Worm (Caenorhabditis elegans): Measurements from ENCODE around the gene srg-2.

Gene srg-2

DNA sequence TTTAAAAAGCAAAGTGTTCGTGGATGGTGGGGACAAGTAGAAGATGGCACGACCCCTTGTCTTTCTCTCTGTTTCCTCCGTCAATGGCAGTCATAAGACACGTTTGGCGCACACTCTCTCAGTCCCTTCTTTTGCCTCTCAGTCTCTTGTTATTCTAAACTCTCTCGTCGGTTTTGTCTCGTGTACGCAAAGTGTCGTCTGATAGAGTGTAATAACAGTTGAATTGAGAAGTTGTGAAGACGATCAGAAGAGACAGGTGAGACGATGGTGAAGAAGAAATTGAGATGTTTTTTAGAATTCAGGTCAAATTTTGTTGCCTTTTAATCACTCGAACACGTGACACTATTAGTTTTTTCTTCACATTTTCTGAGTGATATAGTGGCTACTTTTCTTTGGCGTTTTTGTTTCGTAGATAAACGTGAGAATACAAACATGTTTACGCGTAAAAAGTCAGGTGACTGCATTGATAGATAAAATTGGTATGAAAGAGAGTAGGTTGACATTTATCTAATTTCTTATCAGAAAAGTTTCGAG lies 43.2 kb upstream of the srg-2 start, which contains the start of gene F47D12.9 (continued):
- TF ChIP-seq nhr-76 (tag; optimal IDR thresholded peaks at IDR 0.05) (no peak), mep-1 (tag; optimal IDR thresholded peaks at IDR 0.05) (peak; percentile 81), sdz-12 (GFP tag; optimal IDR thresholded peaks at IDR 0.05) (no peak), lsy-2 (tag; optimal IDR thresholded peaks at IDR 0.05) (peak; percentile 59 to 84), lin-38 (GFP tag; IDR thresholded peaks at IDR 0.05) (no peak), pha-4 (GFP tag; IDR thresholded peaks at IDR 0.05) (no peak), pha-4 (tag; optimal IDR thresholded peaks at IDR 0.05) (peak; percentile 76), mes-2 (tag; optimal IDR thresholded peaks at IDR 0.05; ENCODE audit: poor library complexity, severe bottlenecking) (peak; percentile 71), ceh-20 (GFP tag; IDR thresholded peaks at IDR 0.05) (peak; percentile 72), nhr-6 (tag; optimal IDR thresholded peaks at IDR 0.05) (peak; percentile 89), jun-1 (tag; optimal IDR thresholded peaks at IDR 0.05) (peak; percentile 12), nhr-28 (tag; optimal IDR thresholded peaks at IDR 0.05) (peak; percentile 84), dve-1 (tag; optimal IDR thresholded peaks at IDR 0.05; ENCODE audit: insufficient read depth) (peak; percentile 83), daf-8 (GFP tag; IDR thresholded peaks at IDR 0.05) (no peak), F26F4.8 (GFP tag; conservative IDR thresholded peaks at IDR 0.05) (no peak), gei-8 (GFP tag; optimal IDR thresholded peaks at IDR 0.05) (peak; percentile 32), mdt-29 (GFP tag; IDR thresholded peaks at IDR 0.05) (no peak), unc-130 (GFP tag; optimal IDR thresholded peaks at IDR 0.05) (no peak), ceh-82 (tag; optimal IDR thresholded peaks at IDR 0.05) (no peak), nhr-25 (tag; optimal IDR thresholded peaks at IDR 0.05; ENCODE audit: borderline replicate concordance, insufficient read depth) (peak; percentile 46), dmd-6 (GFP tag; IDR thresholded peaks at IDR 0.05) (peak; percentile 73; the same call in 1 of the 2 replicates), R02D3.7 (tag; optimal IDR thresholded peaks at IDR 0.05) (no peak), hlh-30 (tag; optimal IDR thresholded peaks at IDR 0.05; ENCODE audit: insufficient read depth) (peak; percentile 98), duxl-1 (tag; optimal IDR thresholded peaks at IDR 0.05; ENCODE audit: poor library complexity) (no peak), nhr-10 (tag; optimal IDR thresholded peaks at IDR 0.05) (no peak), Y48G9A.11 (GFP tag; IDR thresholded peaks at IDR 0.05) (no peak), ztf-11 (tag; optimal IDR thresholded peaks at IDR 0.05) (no peak), T20F7.1 (GFP tag; optimal IDR thresholded peaks at IDR 0.05) (peak; percentile 33), unc-62 (GFP tag; optimal IDR thresholded peaks at IDR 0.05 in 1 of 2) (peak in 1 of 2 experiments; percentile 80), unc-62 (tag; optimal IDR thresholded peaks at IDR 0.05) (no peak), nhr-11 (tag; optimal IDR thresholded peaks at IDR 0.05) (peak; percentile 72), nhr-42 (GFP tag; IDR thresholded peaks at IDR 0.05) (no peak), daf-12 (tag; optimal IDR thresholded peaks at IDR 0.05) (no peak), fkh-10 (GFP tag; optimal IDR thresholded peaks at IDR 0.05) (no peak), nhr-237 (tag; optimal IDR thresholded peaks at IDR 0.05) (no peak), nhr-48 (tag; optimal IDR thresholded peaks at IDR 0.05) (peak; percentile 71), rbr-2 (tag; optimal IDR thresholded peaks at IDR 0.05) (peak; percentile 56), saeg-2 (GFP tag; IDR thresholded peaks at IDR 0.05) (no peak), ceh-62 (tag; optimal IDR thresholded peaks at IDR 0.05) (no peak), dmd-9 (GFP tag; IDR thresholded peaks at IDR 0.05) (0 out of 2 replicates have a peak, but pooled peaks have one; percentile 19), mxl-3 (GFP tag; optimal IDR thresholded peaks at IDR 0.05) (peak; percentile 88), php-3 (GFP tag; IDR thresholded peaks at IDR 0.05) (peak; percentile 82), ZK546.5 (tag; optimal IDR thresholded peaks at IDR 0.05) (no peak), Y105C5A.15 (GFP tag; IDR thresholded peaks at IDR 0.05) (0 out of 2 replicates have a peak, but pooled peaks have one; percentile 7), dmd-8 (GFP tag; IDR thresholded peaks at IDR 0.05) (no peak), ztf-7 (tag; optimal IDR thresholded peaks at IDR 0.05) (peak; percentile 4), mdl-1 (tag; optimal IDR thresholded peaks at IDR 0.05) (peak; percentile 26 to 85), lin-1 (GFP tag; IDR thresholded peaks at IDR 0.05) (no peak), skn-1 (tag; optimal IDR thresholded peaks at IDR 0.05) (no peak), snpc-4 (tag; optimal IDR thresholded peaks at IDR 0.05) (no peak), dpl-1 (GFP tag; optimal IDR thresholded peaks at IDR 0.05) (peak; percentile 51)
